Fruit fly (Drosophila melanogaster): ENCODE results near the gene Cht11.

Cht11 gene

DNA sequence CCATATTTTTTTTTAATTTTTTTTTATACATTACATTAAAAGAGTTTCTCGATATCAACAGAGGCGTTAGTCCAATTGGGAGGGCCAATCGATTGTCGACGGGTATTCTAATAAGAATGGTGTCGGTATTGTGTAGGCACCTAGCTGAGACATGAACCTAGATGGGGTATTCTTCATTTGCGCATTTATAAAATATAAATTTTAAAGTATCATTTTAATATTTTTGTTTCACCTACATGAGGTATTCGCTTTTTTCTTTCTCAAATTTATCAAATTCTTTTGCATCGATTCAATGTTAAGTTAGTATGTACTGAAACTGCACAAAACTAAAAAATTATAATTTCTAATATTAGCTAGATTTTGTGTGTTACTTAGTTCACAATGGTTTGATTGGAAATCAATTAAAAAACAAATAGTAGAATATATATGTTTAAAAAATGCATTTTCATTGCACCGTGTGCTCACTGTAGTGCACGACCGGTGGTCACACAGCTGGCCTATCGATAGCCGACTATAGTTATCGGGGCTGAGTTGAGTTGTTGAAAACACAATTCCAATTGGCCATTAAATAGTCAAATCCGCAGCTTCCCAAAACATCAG, 5.4 kb downstream of the Cht11 start, which contains the start of the genes CG14435 and Tmf (continued):
- TF ChIP-seq CG2875 (GFP tag; optimal IDR thresholded peaks at IDR 0.05) (peak; percentile 60), mld (GFP tag; IDR thresholded peaks at IDR 0.05; ENCODE audit: partially characterized antibody) (0 out of 3 replicates have a peak, but pooled peaks have one; percentile 5), CG3726 (GFP tag; IDR thresholded peaks at IDR 0.05) (peak; percentile 76; the same call in 2 of the 3 replicates), CG4617 (GFP tag; optimal IDR thresholded peaks at IDR 0.05; ENCODE audit: borderline replicate concordance) (no peak), CG9817 (tag; optimal IDR thresholded peaks at IDR 0.05) (peak; percentile 87), cwo (GFP tag; optimal IDR thresholded peaks at IDR 0.05) (peak; percentile 65), PHDP (tag; optimal IDR thresholded peaks at IDR 0.05) (peak; percentile 79), Dad (GFP tag; optimal IDR thresholded peaks at IDR 0.05) (peak; percentile 51), Nf-YB (GFP tag; optimal IDR thresholded peaks at IDR 0.05) (peak; percentile 63), tna (GFP tag; IDR thresholded peaks at IDR 0.05; ENCODE audit: partially characterized antibody) (0 out of 2 replicates have a peak, but pooled peaks have one; percentile 8), CG11723 (GFP tag; optimal IDR thresholded peaks at IDR 0.05) (peak; percentile 63), CG2129 (GFP tag; IDR thresholded peaks at IDR 0.05; ENCODE audit: partially characterized antibody) (no peak), CG12744 (GFP tag; optimal IDR thresholded peaks at IDR 0.05) (no peak), Sry-δ (GFP tag; optimal IDR thresholded peaks at IDR 0.05) (peak; percentile 36), CG3065 (GFP tag; optimal IDR thresholded peaks at IDR 0.05) (no peak), Xbp1 (GFP tag; optimal IDR thresholded peaks at IDR 0.05) (peak; percentile 87), z (GFP tag; IDR thresholded peaks at IDR 0.05) (no peak), CG15269 (tag; optimal IDR thresholded peaks at IDR 0.05) (peak; percentile 86), pnt (GFP tag; optimal IDR thresholded peaks at IDR 0.05) (peak; percentile 50), salm (tag; optimal IDR thresholded peaks at IDR 0.05) (peak; percentile 56), hth (optimal IDR thresholded peaks at IDR 0.05) (no peak), grau (tag; optimal IDR thresholded peaks at IDR 0.05) (peak; percentile 98), CG5953 (GFP tag; IDR thresholded peaks at IDR 0.05) (peak; percentile 50; the same call in 1 of the 2 replicates), Camta (GFP tag; optimal IDR thresholded peaks at IDR 0.05) (peak; percentile 44), CG14441 (GFP tag; IDR thresholded peaks at IDR 0.05) (peak; percentile 89), eyg (GFP tag; optimal IDR thresholded peaks at IDR 0.05) (no peak), CG33213 (GFP tag; optimal IDR thresholded peaks at IDR 0.05) (no peak), CG1529 (GFP tag; optimal IDR thresholded peaks at IDR 0.05) (peak; percentile 49), lola (GFP tag; optimal IDR thresholded peaks at IDR 0.05) (peak in 1 of 3 experiments; percentile 88), Rx (GFP tag; IDR thresholded peaks at IDR 0.05) (peak; percentile 74; the same call in 1 of the 2 replicates), Mes4 (GFP tag; optimal IDR thresholded peaks at IDR 0.05) (peak; percentile 33), CG34376 (GFP tag; optimal IDR thresholded peaks at IDR 0.05) (peak; percentile 60), ash1 (GFP tag; optimal IDR thresholded peaks at IDR 0.05) (no peak), CG14860 (GFP tag; IDR thresholded peaks at IDR 0.05; ENCODE audit: partially characterized antibody) (0 out of 3 replicates have a peak, but pooled peaks have one; percentile 23), Hr39 (optimal IDR thresholded peaks at IDR 0.05) (no peak), CoRest (tag; optimal IDR thresholded peaks at IDR 0.05) (peak; percentile 93), Fer3 (tag; optimal IDR thresholded peaks at IDR 0.05) (peak; percentile 80), gsb (GFP tag; IDR thresholded peaks at IDR 0.05) (peak; percentile 64), CG3838 (GFP tag; optimal IDR thresholded peaks at IDR 0.05) (peak; percentile 18), E2f1 (GFP tag; IDR thresholded peaks at IDR 0.05) (peak; percentile 86)

DNA sequence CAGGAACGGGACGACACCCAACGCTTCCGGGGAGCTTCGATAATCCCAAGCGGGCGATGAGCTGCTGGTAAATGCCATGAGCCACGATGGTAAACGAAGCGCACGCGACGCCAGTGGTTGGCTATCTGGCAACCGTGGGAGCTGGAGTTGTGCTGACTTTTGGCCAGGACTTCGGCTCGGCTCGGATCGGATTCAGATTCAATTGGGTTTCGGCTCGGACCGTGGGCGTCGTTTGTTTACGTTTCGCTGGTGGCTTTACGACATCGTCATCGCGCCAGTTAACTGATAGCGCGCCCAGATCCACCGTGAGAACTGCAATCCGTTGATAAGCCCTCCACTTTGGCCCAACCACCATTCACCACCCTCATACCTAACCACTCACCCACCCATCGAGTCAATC, 16.7 kb downstream of the Cht11 start, which contains the start of gene mAChR-C:
Gene mAChR-C, minus strand, starts transcription at position 101 of the 400 bp plus-strand sequence.
- TF ChIP-seq CG4617 (GFP tag; optimal IDR thresholded peaks at IDR 0.05; ENCODE audit: borderline replicate concordance) (no peak), Ravus (GFP tag; IDR thresholded peaks at IDR 0.05) (no peak), da (GFP tag; optimal IDR thresholded peaks at IDR 0.05) (no peak), B-H1 (GFP tag; IDR thresholded peaks at IDR 0.05) (no peak), seq (GFP tag; IDR thresholded peaks at IDR 0.05) (no peak), ara (GFP tag; IDR thresholded peaks at IDR 0.05) (no peak), dmrt11E (tag; optimal IDR thresholded peaks at IDR 0.05) (no peak), bsh (GFP tag; optimal IDR thresholded peaks at IDR 0.05) (no peak), CG4424 (GFP tag; optimal IDR thresholded peaks at IDR 0.05) (no peak), ato (GFP tag; IDR thresholded peaks at IDR 0.05; ENCODE audit: partially characterized antibody) (no peak), CG2202 (tag; optimal IDR thresholded peaks at IDR 0.05) (no peak), salm (tag; optimal IDR thresholded peaks at IDR 0.05) (no peak), toy (GFP tag; IDR thresholded peaks at IDR 0.05) (no peak)
